Worm (Caenorhabditis elegans) whole organism, early embryonic: ENCODE results near the gene peb-1.

Experiments
- B0310.2 ChIP-seq: sonication (generic microtip); optimal IDR thresholded peaks from 2 replicates; lab custom pipeline; 2016; ENCODE audit warnings: mild to moderate bottlenecking, missing genetic modification characterization, missing compliant biosample characterization
- F13C5.2 ChIP-seq: sonication (generic microtip); optimal IDR thresholded peaks from 2 replicates; lab custom pipeline; 2017; ENCODE audit warnings: mild to moderate bottlenecking, missing genetic modification characterization, inconsistent platforms, missing compliant biosample characterization
- aly-1 ChIP-seq: sonication (generic microtip); optimal IDR thresholded peaks from 2 replicates; lab custom pipeline; 2016; ENCODE audit warnings: missing genetic modification characterization, missing compliant biosample characterization
- ama-1 ChIP-seq: fragments of 150-350 bp; optimal IDR thresholded peaks from 2 replicates; lab custom pipeline; 2014
- ceh-13 ChIP-seq: fragments of 200-800 bp; sonication (Bioruptor generic); optimal IDR thresholded peaks from 2 replicates; lab custom pipeline; 2018; ENCODE audit warnings: mild to moderate bottlenecking, missing genetic modification characterization, missing compliant biosample characterization
- ceh-36 ChIP-seq: sonication (generic microtip); optimal IDR thresholded peaks from 2 replicates; lab custom pipeline; 2016; ENCODE audit warnings: missing genetic modification characterization, inconsistent platforms, missing compliant biosample characterization
- ets-7 ChIP-seq: sonication (generic microtip); optimal IDR thresholded peaks from 2 replicates; lab custom pipeline; 2016; ENCODE audit warnings: missing genotype, missing genetic modification characterization, missing compliant biosample characterization
- flt-1 ChIP-seq: fragments of 200-800 bp; sonication (Bioruptor generic); IDR thresholded peaks from 2 replicates; pipeline ENCODE4 v1.3.6; 2022; ENCODE audit warnings: missing genetic modification characterization, missing compliant biosample characterization
- hmbx-1 ChIP-seq: sonication (generic microtip); optimal IDR thresholded peaks from 2 replicates; lab custom pipeline; 2016; ENCODE audit warnings: mild to moderate bottlenecking, missing genetic modification characterization, missing compliant biosample characterization
- hmg-4 ChIP-seq: fragments of 200-800 bp; sonication (Bioruptor generic); optimal IDR thresholded peaks from 2 replicates; lab custom pipeline; 2018; ENCODE audit warnings: mild to moderate bottlenecking, missing genetic modification characterization, missing compliant biosample characterization
- hnd-1 ChIP-seq: sonication (generic microtip); optimal IDR thresholded peaks from 2 replicates; lab custom pipeline; 2016; ENCODE audit warnings: missing genetic modification characterization, missing compliant biosample characterization
- pes-1 ChIP-seq: fragments of 200-800 bp; sonication (Bioruptor generic); IDR thresholded peaks from 2 replicates; pipeline ENCODE4 v1.3.6; 2022; ENCODE audit warnings: missing genetic modification reagents, missing genetic modification characterization, missing compliant biosample characterization
- scrt-1 ChIP-seq: fragments of 200-800 bp; sonication (Bioruptor generic); IDR thresholded peaks from 2 replicates; pipeline ENCODE4 v1.3.6; 2022; ENCODE audit warnings: missing genetic modification characterization, missing compliant biosample characterization
- sea-1 ChIP-seq: fragments of 200-800 bp; sonication (Bioruptor generic); conservative IDR thresholded peaks from 2 replicates; pipeline ENCODE4 v1.3.6; 2022; ENCODE audit warnings: missing genetic modification characterization, missing compliant biosample characterization
- tbx-11 ChIP-seq: fragments of 200-800 bp; sonication (Bioruptor generic); IDR thresholded peaks from 2 replicates; pipeline ENCODE4 v1.3.6; 2022; ENCODE audit warnings: missing genetic modification characterization, missing compliant biosample characterization
- tbx-37 ChIP-seq: fragments of 200-800 bp; sonication (Bioruptor generic); conservative IDR thresholded peaks from 2 replicates; pipeline ENCODE4 v1.3.6; 2022; ENCODE audit warnings: missing genetic modification reagents, missing genetic modification characterization, missing compliant biosample characterization
- tra-4 ChIP-seq: sonication (generic microtip); optimal IDR thresholded peaks from 2 replicates; lab custom pipeline; 2017; ENCODE audit warnings: missing genetic modification characterization, missing compliant biosample characterization

peb-1 gene

DNA sequence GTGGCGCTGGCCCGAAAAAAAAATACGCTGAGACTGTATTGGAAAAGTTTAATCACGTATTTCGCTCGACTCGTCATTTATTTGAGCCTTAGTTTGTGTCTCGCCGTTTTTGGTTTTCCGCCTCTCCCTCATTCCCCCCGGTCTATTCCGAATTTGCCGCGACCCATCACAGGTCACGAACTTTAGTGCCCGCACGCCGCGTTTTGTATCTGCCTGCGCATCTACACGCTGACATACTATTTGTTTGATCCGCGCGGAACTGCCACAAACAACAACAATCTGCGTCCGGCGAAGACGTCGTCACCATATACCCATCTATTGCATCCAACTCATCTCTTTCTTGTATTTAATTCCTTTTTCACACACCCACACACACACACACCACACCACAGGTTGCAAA lies 687 bp upstream of the peb-1 start:
- TF ChIP-seq ceh-36 (no peak), aly-1 (tag; lab: Kevin White, UChicago) (no peak), tra-4 (tag; lab: Kevin White, UChicago) (no peak), hnd-1 (tag; lab: Kevin White, UChicago) (no peak), B0310.2 (no peak), ceh-13 (no peak), sea-1 (no peak), ama-1 (lab: Kevin White, UChicago) (no peak), ets-7 (tag; lab: Kevin White, UChicago) (no peak), tbx-37 (GFP tag; lab: Robert Waterston, UW) (no peak), scrt-1 (GFP tag; lab: Robert Waterston, UW) (no peak)

DNA sequence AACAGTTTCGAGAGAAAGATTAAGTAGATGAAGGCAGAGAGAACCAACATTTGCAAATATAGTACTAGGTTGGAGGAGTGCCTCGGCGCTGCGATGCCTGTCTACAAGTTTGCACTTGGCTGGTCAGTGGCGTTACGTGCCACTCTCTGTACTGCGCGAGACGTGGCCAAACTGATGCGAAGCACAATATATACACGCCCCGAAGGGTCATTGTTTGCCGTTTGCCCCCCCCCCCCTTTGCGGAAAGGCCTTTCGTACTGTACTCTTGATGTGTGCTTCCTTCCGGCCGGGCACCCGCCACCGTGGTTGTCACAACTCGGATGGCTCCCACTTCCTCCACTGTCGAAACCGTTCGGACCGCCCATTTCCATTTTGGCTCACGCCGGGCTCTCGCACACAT lies 1.3 kb downstream of the peb-1 start:
- TF ChIP-seq ets-7 (tag; lab: Kevin White, UChicago): no peak
- TF ChIP-seq flt-1 (GFP tag; lab: Robert Waterston, UW): no peak
- TF ChIP-seq aly-1 (tag; lab: Kevin White, UChicago): no peak
- no peak for TF ChIP-seq ceh-36
- no peak for TF ChIP-seq B0310.2
- no peak for TF ChIP-seq tbx-37 (GFP tag; lab: Robert Waterston, UW)
- no peak for TF ChIP-seq hmbx-1 (tag; lab: Kevin White, UChicago)
- TF ChIP-seq tra-4 (tag; lab: Kevin White, UChicago): no peak
- no peak for TF ChIP-seq sea-1
- TF ChIP-seq ceh-13: no peak
- no peak for TF ChIP-seq pes-1 (GFP tag; lab: Robert Waterston, UW)
- no peak for TF ChIP-seq F13C5.2 (tag; lab: Kevin White, UChicago)

DNA sequence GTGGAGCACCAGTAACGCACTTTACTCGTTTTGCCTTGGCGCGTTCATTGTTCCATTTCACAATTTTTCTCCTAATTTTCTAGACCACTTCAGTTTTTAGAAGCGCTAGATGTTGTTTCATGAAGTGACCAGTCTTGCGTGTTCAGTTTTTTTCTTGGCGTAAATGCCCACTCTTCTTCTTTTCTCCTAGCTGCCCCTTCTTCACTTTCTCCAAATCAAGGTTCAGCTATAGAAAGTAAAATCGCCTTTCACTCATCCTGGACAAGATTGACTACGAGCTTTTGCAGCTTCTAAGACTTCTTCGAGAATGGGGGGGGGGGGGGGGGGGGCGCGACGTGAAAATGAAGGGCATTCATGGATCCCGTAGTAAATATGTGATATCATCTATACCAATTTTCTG lies 1.9 kb downstream of the peb-1 start:
- TF ChIP-seq flt-1 (GFP tag; lab: Robert Waterston, UW) (no peak), aly-1 (tag; lab: Kevin White, UChicago) (no peak), tbx-37 (GFP tag; lab: Robert Waterston, UW) (no peak), pes-1 (GFP tag; lab: Robert Waterston, UW) (no peak), F13C5.2 (tag; lab: Kevin White, UChicago) (no peak), ceh-13 (no peak), ceh-36 (no peak), scrt-1 (GFP tag; lab: Robert Waterston, UW) (no peak)

ce11 chrX:2213400-2214362 lies 2.8 kb downstream of the peb-1 start:
- TF ChIP-seq ceh-13 (no peak), F13C5.2 (tag; lab: Kevin White, UChicago) (no peak), B0310.2 (no peak), hmg-4 (GFP tag; lab: Kevin White, UChicago) (no peak), tbx-37 (GFP tag; lab: Robert Waterston, UW) (no peak), ets-7 (tag; lab: Kevin White, UChicago) (no peak), flt-1 (GFP tag; lab: Robert Waterston, UW) (no peak), tbx-11 (GFP tag; lab: Robert Waterston, UW) (no peak), pes-1 (GFP tag; lab: Robert Waterston, UW) (no peak), sea-1 (no peak), ceh-36 (no peak), hnd-1 (tag; lab: Kevin White, UChicago) (no peak), scrt-1 (GFP tag; lab: Robert Waterston, UW) (no peak), tra-4 (tag; lab: Kevin White, UChicago) (no peak), aly-1 (tag; lab: Kevin White, UChicago) (no peak), ama-1 (lab: Kevin White, UChicago) (no peak), hmbx-1 (tag; lab: Kevin White, UChicago) (no peak)

- TF ChIP-seq hmbx-1 (tag; lab: Kevin White, UChicago) (no peak), pes-1 (GFP tag; lab: Robert Waterston, UW) (no peak), ama-1 (lab: Kevin White, UChicago) (no peak), flt-1 (GFP tag; lab: Robert Waterston, UW) (no peak), tra-4 (tag; lab: Kevin White, UChicago) (no peak), B0310.2 (no peak), hmg-4 (GFP tag; lab: Kevin White, UChicago) (no peak), scrt-1 (GFP tag; lab: Robert Waterston, UW) (no peak), aly-1 (tag; lab: Kevin White, UChicago) (no peak), sea-1 (no peak), tbx-37 (GFP tag; lab: Robert Waterston, UW) (no peak), ets-7 (tag; lab: Kevin White, UChicago) (no peak), ceh-36 (no peak), tbx-11 (GFP tag; lab: Robert Waterston, UW) (no peak), F13C5.2 (tag; lab: Kevin White, UChicago) (no peak)
Measured at ce11 chrX:2214454-2214853, 3.6 kb downstream of the peb-1 start.

DNA sequence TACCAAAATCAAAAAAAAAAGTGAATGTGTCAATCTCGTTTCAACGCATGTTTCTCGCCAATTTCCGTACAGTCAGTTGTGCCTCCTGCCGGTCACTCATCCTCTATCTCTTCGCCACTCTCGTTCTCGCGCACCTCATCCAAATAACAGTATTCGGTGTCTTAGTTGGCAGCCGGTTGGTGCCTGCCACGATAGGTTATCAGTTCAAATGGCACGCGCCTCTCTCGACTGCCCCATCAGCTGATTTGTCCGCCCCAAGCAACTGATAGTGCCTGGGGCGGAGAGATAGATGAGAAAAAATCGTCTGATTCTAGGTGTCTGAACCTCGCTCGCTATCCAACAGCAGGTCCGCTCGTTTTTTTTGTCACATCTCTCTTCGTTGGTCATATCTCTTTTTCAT lies 4.3 kb downstream of the peb-1 start:
- TF ChIP-seq ets-7 (tag; lab: Kevin White, UChicago): no peak
- no peak for TF ChIP-seq sea-1
- TF ChIP-seq hmbx-1 (tag; lab: Kevin White, UChicago): no peak
- TF ChIP-seq B0310.2: no peak
- no peak for TF ChIP-seq flt-1 (GFP tag; lab: Robert Waterston, UW)
- no peak for TF ChIP-seq tbx-37 (GFP tag; lab: Robert Waterston, UW)
- TF ChIP-seq aly-1 (tag; lab: Kevin White, UChicago): no peak
- TF ChIP-seq hnd-1 (tag; lab: Kevin White, UChicago): no peak
- no peak for TF ChIP-seq tra-4 (tag; lab: Kevin White, UChicago)
- TF ChIP-seq ceh-13: no peak
- no peak for TF ChIP-seq ceh-36
- TF ChIP-seq pes-1 (GFP tag; lab: Robert Waterston, UW): no peak
- no peak for TF ChIP-seq hmg-4 (GFP tag; lab: Kevin White, UChicago)
- no peak for TF ChIP-seq ama-1 (lab: Kevin White, UChicago)
- no peak for TF ChIP-seq scrt-1 (GFP tag; lab: Robert Waterston, UW)
- TF ChIP-seq F13C5.2 (tag; lab: Kevin White, UChicago): no peak
- TF ChIP-seq tbx-11 (GFP tag; lab: Robert Waterston, UW): no peak
